Worm (Caenorhabditis elegans): ENCODE measurements around the gene cyp-35B2.

- TF ChIP-seq ztf-23 (GFP tag; IDR thresholded peaks at IDR 0.05): no peak
- TF ChIP-seq tab-1 (GFP tag; IDR thresholded peaks at IDR 0.05): no peak
- TF ChIP-seq cog-1 (tag; optimal IDR thresholded peaks at IDR 0.05): no peak
- TF ChIP-seq ztf-29 (GFP tag; IDR thresholded peaks at IDR 0.05): no peak
- no peak for TF ChIP-seq klf-2 (GFP tag; conservative IDR thresholded peaks at IDR 0.05)
Observed at ce11 chrV:3931326-3931725, 10.6 kb upstream of the cyp-35B2 start, which contains the start of gene srx-63.
